Worm (Caenorhabditis elegans) whole organism, L4 larva: Measurements from ENCODE around the gene K02D10.2.

Source experiments
- D1046.2 ChIP-seq: fragments of 200-800 bp; sonication (Bioruptor generic); IDR thresholded peaks from 2 replicates; pipeline ENCODE4 v1.3.6; 2022; ENCODE audit warnings: missing genetic modification characterization, missing compliant biosample characterization
- F37D6.2 ChIP-seq: sonication (generic microtip); optimal IDR thresholded peaks from 2 replicates; lab custom pipeline; 2016; ENCODE audit warnings: mild to moderate bottlenecking, missing genetic modification characterization, missing compliant biosample characterization
- F49E8.2 ChIP-seq: sonication (generic microtip); optimal IDR thresholded peaks from 2 replicates; lab custom pipeline; 2016; ENCODE audit warnings: missing compliant biosample characterization, mild to moderate bottlenecking, missing genetic modification characterization, borderline replicate concordance
- Y48G9A.11 ChIP-seq: fragments of 200-800 bp; sonication (Bioruptor generic); IDR thresholded peaks from 2 replicates; pipeline ENCODE4 v1.3.6; 2022; ENCODE audit warnings: missing genetic modification reagents, missing genetic modification characterization, missing compliant biosample characterization
- Y75B8A.6 ChIP-seq: fragments of 200-800 bp; sonication (Bioruptor generic); IDR thresholded peaks from 2 replicates; pipeline ENCODE4 v1.3.6; 2022; ENCODE audit warnings: missing genetic modification reagents, missing genetic modification characterization, missing compliant biosample characterization
- ZK337.2 ChIP-seq: fragments of 200-800 bp; sonication (Bioruptor generic); IDR thresholded peaks from 2 replicates; pipeline ENCODE4 v1.3.6; 2022; ENCODE audit warnings: missing genetic modification reagents, missing genetic modification characterization, missing compliant biosample characterization
- ZK546.5 ChIP-seq, 2 experiments: sonication (generic microtip); optimal IDR thresholded peaks; 2 replicates each; lab custom pipeline; 2017; ENCODE audit warnings: missing biosample characterization in 2 of 2, missing genetic modification characterization in 2 of 2
- aha-1 ChIP-seq: fragments of 150-350 bp; peaks from one replicate; lab custom pipeline; 2014; ENCODE audit warnings: missing biosample characterization, missing genetic modification characterization
- ama-1 ChIP-seq: fragments of 150-350 bp; optimal IDR thresholded peaks from 2 replicates; lab custom pipeline; 2014; ENCODE audit warnings: inconsistent platforms, mixed read lengths
- arid-1 ChIP-seq: fragments of 200-800 bp; sonication (Bioruptor generic); conservative IDR thresholded peaks from 2 replicates; pipeline ENCODE4 v1.3.6; 2022; ENCODE audit warnings: missing genetic modification reagents, missing genetic modification characterization, missing compliant biosample characterization
- attf-4 ChIP-seq: sonication (generic microtip); optimal IDR thresholded peaks from 3 replicates; lab custom pipeline; 2017; ENCODE audit warnings: missing biosample characterization, missing genetic modification characterization
- ceh-32 ChIP-seq: sonication (generic microtip); optimal IDR thresholded peaks from 2 replicates; lab custom pipeline; 2016; ENCODE audit warnings: mild to moderate bottlenecking, missing genetic modification characterization, missing compliant biosample characterization; ENCODE audit not compliant: poor library complexity
- ceh-62 ChIP-seq: sonication (generic microtip); optimal IDR thresholded peaks from 2 replicates; lab custom pipeline; 2017; ENCODE audit warnings: missing biosample characterization, missing genetic modification characterization
- cey-2 ChIP-seq: sonication (generic microtip); optimal IDR thresholded peaks from 3 replicates; lab custom pipeline; 2017; ENCODE audit warnings: missing genetic modification characterization, mild to moderate bottlenecking, missing compliant biosample characterization, antibody characterized with exemption, borderline replicate concordance; ENCODE audit not compliant: insufficient read depth
- daf-12 ChIP-seq: fragments of 150-350 bp; optimal IDR thresholded peaks from 2 replicates; lab custom pipeline; 2014; ENCODE audit warnings: missing biosample characterization, missing genetic modification reagents, missing genetic modification characterization
- daf-19 ChIP-seq: fragments of 200-800 bp; sonication (Bioruptor generic); conservative IDR thresholded peaks from 2 replicates; pipeline ENCODE4 v1.3.6; 2022; ENCODE audit warnings: missing genetic modification characterization, missing compliant biosample characterization
- dmd-8 ChIP-seq: fragments of 200-800 bp; sonication (Bioruptor generic); IDR thresholded peaks from 2 replicates; pipeline ENCODE4 v1.3.6; 2022; ENCODE audit warnings: missing genetic modification characterization, missing compliant biosample characterization
- dmd-9 ChIP-seq: fragments of 200-800 bp; sonication (Bioruptor generic); IDR thresholded peaks from 2 replicates; pipeline ENCODE4 v1.3.6; 2022; ENCODE audit warnings: missing genetic modification reagents, missing genetic modification characterization, missing compliant biosample characterization
- duxl-1 ChIP-seq: sonication (generic microtip); optimal IDR thresholded peaks from 2 replicates; lab custom pipeline; 2016; ENCODE audit warnings: mild to moderate bottlenecking, missing genetic modification characterization, moderate library complexity, missing compliant biosample characterization; ENCODE audit not compliant: poor library complexity
- dve-1 ChIP-seq: sonication (generic microtip); optimal IDR thresholded peaks from 2 replicates; lab custom pipeline; 2017; ENCODE audit warnings: antibody characterized with exemption, mild to moderate bottlenecking, missing genetic modification characterization, missing compliant biosample characterization; ENCODE audit not compliant: insufficient read depth
- hlh-30 ChIP-seq: sonication (generic microtip); optimal IDR thresholded peaks from 2 replicates; lab custom pipeline; 2017; ENCODE audit warnings: antibody characterized with exemption, mild to moderate bottlenecking, missing genetic modification characterization, missing compliant biosample characterization; ENCODE audit not compliant: insufficient read depth
- hmg-1.1 ChIP-seq: fragments of 200-800 bp; sonication (Bioruptor generic); IDR thresholded peaks from 2 replicates; pipeline ENCODE4 v1.3.6; 2022; ENCODE audit warnings: missing genetic modification reagents, missing genetic modification characterization, missing compliant biosample characterization
- jun-1 ChIP-seq: fragments of 150-350 bp; optimal IDR thresholded peaks from 2 replicates; lab custom pipeline; 2014; ENCODE audit warnings: missing biosample characterization, missing genetic modification reagents, missing genetic modification characterization
- lin-1 ChIP-seq: fragments of 200-800 bp; sonication (Bioruptor generic); IDR thresholded peaks from 2 replicates; pipeline ENCODE4 v1.3.6; 2022; ENCODE audit warnings: missing genetic modification reagents, missing genetic modification characterization, missing compliant biosample characterization
- lin-29 ChIP-seq: fragments of 200-800 bp; sonication (Bioruptor generic); IDR thresholded peaks from 2 replicates; pipeline ENCODE4 v1.3.6; 2022; ENCODE audit warnings: missing genetic modification reagents, missing genetic modification characterization, missing compliant biosample characterization
- lin-38 ChIP-seq: fragments of 200-800 bp; sonication (Bioruptor generic); IDR thresholded peaks from 2 replicates; pipeline ENCODE4 v1.3.6; 2022; ENCODE audit warnings: missing genetic modification reagents, missing genetic modification characterization, missing compliant biosample characterization
- lsy-2 ChIP-seq, 2 experiments: fragments of 150-350 bp in 1 of 2; sonication (generic microtip) in 1 of 2; optimal IDR thresholded peaks; 2 replicates each; lab custom pipeline; 2014 to 2017; ENCODE audit warnings: missing biosample characterization in 2 of 2, missing genetic modification characterization in 2 of 2
- madf-5 ChIP-seq, 2 experiments: fragments of 200-800 bp; sonication (Bioruptor generic); IDR thresholded peaks; 2 replicates each; pipeline ENCODE4 v1.3.6; 2022; ENCODE audit warnings: missing compliant biosample characterization in 2 of 2, missing genetic modification characterization in 2 of 2
- mep-1 ChIP-seq: fragments of 150-350 bp; sonication (generic microtip); optimal IDR thresholded peaks from 3 replicates; lab custom pipeline; 2014; ENCODE audit warnings: missing biosample characterization, missing genetic modification characterization
- mes-2 ChIP-seq: sonication (generic microtip); optimal IDR thresholded peaks from 2 replicates; lab custom pipeline; 2016; ENCODE audit warnings: missing genotype, mild to moderate bottlenecking, missing genetic modification characterization, missing compliant biosample characterization; ENCODE audit not compliant: poor library complexity, severe bottlenecking
- mxl-2 ChIP-seq: fragments of 200-800 bp; sonication (Bioruptor generic); conservative IDR thresholded peaks from 2 replicates; pipeline ENCODE4 v1.3.6; 2022; ENCODE audit warnings: missing genetic modification reagents, missing genetic modification characterization, missing compliant biosample characterization
- mxl-3 ChIP-seq: fragments of 200-800 bp; sonication (Bioruptor generic); optimal IDR thresholded peaks from 2 replicates; lab custom pipeline; 2018; ENCODE audit warnings: mild to moderate bottlenecking, missing genetic modification characterization, missing compliant biosample characterization
- nhr-25 ChIP-seq: sonication (generic microtip); optimal IDR thresholded peaks from 2 replicates; lab custom pipeline; 2017; ENCODE audit warnings: missing genetic modification characterization, mild to moderate bottlenecking, missing compliant biosample characterization, antibody characterized with exemption, moderate library complexity, borderline replicate concordance; ENCODE audit not compliant: insufficient read depth
- nhr-41 ChIP-seq: fragments of 200-800 bp; sonication (Bioruptor generic); IDR thresholded peaks from 2 replicates; pipeline ENCODE4 v1.3.6; 2022; ENCODE audit warnings: missing genetic modification reagents, missing genetic modification characterization, missing compliant biosample characterization
- nhr-6 ChIP-seq: fragments of 150-350 bp; optimal IDR thresholded peaks from 2 replicates; lab custom pipeline; 2014; ENCODE audit warnings: missing biosample characterization, missing genetic modification characterization
- nhr-76 ChIP-seq: fragments of 150-350 bp; optimal IDR thresholded peaks from 2 replicates; lab custom pipeline; 2014; ENCODE audit warnings: missing biosample characterization, missing genetic modification characterization
- nhr-77 ChIP-seq: fragments of 150-350 bp; optimal IDR thresholded peaks from 2 replicates; lab custom pipeline; 2014; ENCODE audit warnings: missing biosample characterization, missing genetic modification characterization
- php-3 ChIP-seq: fragments of 200-800 bp; sonication (Bioruptor generic); IDR thresholded peaks from 2 replicates; pipeline ENCODE4 v1.3.6; 2022; ENCODE audit warnings: missing genetic modification reagents, missing genetic modification characterization, missing compliant biosample characterization
- pqm-1 ChIP-seq: sonication (generic microtip); optimal IDR thresholded peaks from 2 replicates; lab custom pipeline; 2017; ENCODE audit warnings: missing biosample characterization, missing genetic modification characterization
- saeg-2 ChIP-seq: fragments of 200-800 bp; sonication (Bioruptor generic); IDR thresholded peaks from 2 replicates; pipeline ENCODE4 v1.3.6; 2022; ENCODE audit warnings: missing genetic modification reagents, missing genetic modification characterization, missing compliant biosample characterization
- skn-1 ChIP-seq: fragments of 150-350 bp; optimal IDR thresholded peaks from 2 replicates; lab custom pipeline; 2014; ENCODE audit warnings: missing biosample characterization, missing genetic modification characterization
- snpc-1.2 ChIP-seq: fragments of 200-800 bp; sonication (Bioruptor generic); IDR thresholded peaks from 2 replicates; pipeline ENCODE4 v1.3.6; 2022; ENCODE audit warnings: missing genetic modification reagents, missing genetic modification characterization, missing compliant biosample characterization
- spr-1 ChIP-seq: sonication (generic microtip); optimal IDR thresholded peaks from 2 replicates; lab custom pipeline; 2016; ENCODE audit warnings: mild to moderate bottlenecking, missing genetic modification characterization, missing compliant biosample characterization
- spr-3 ChIP-seq: fragments of 200-800 bp; sonication (Bioruptor generic); optimal IDR thresholded peaks from 2 replicates; lab custom pipeline; 2018; ENCODE audit warnings: mild to moderate bottlenecking, missing genetic modification characterization, missing compliant biosample characterization
- tag-97 ChIP-seq: fragments of 200-800 bp; sonication (Bioruptor generic); IDR thresholded peaks from 2 replicates; pipeline ENCODE4 v1.3.6; 2022; ENCODE audit warnings: missing genetic modification characterization, missing compliant biosample characterization
- tra-1 ChIP-seq: fragments of 200-800 bp; sonication (Bioruptor generic); IDR thresholded peaks from 2 replicates; pipeline ENCODE4 v1.3.6; 2022; ENCODE audit warnings: missing genetic modification reagents, missing genetic modification characterization, missing compliant biosample characterization
- vab-7 ChIP-seq: fragments of 200-800 bp; sonication (Bioruptor generic); IDR thresholded peaks from 2 replicates; pipeline ENCODE4 v1.3.6; 2022; ENCODE audit warnings: missing genetic modification reagents, missing genetic modification characterization, missing compliant biosample characterization
- zag-1 ChIP-seq: fragments of 150-350 bp; optimal IDR thresholded peaks from 2 replicates; lab custom pipeline; 2014; ENCODE audit warnings: missing biosample characterization, missing genetic modification characterization
- zip-2 ChIP-seq: fragments of 150-350 bp; optimal IDR thresholded peaks from 2 replicates; lab custom pipeline; 2014; ENCODE audit warnings: missing biosample characterization, missing genetic modification characterization
- ztf-7 ChIP-seq: fragments of 150-350 bp; optimal IDR thresholded peaks from 2 replicates; lab custom pipeline; 2014; ENCODE audit warnings: missing biosample characterization, missing genetic modification characterization

K02D10.2 gene

ce11 chrIII:8784500-8784899 lies 13.4 kb upstream of the K02D10.2 start:
- TF ChIP-seq dmd-9 (GFP tag; lab: Robert Waterston, UW), result no peak
- no peak for TF ChIP-seq mxl-3 (GFP tag; lab: Kevin White, UChicago)
- no peak for TF ChIP-seq F37D6.2 (tag; lab: Kevin White, UChicago)
- TF ChIP-seq, all 104 proteins: peak for 0

- TF ChIP-seq zag-1 (tag; lab: Kevin White, UChicago) (no peak), php-3 (GFP tag; lab: Robert Waterston, UW) (peak; percentile 87), jun-1 (tag; lab: Kevin White, UChicago) (no peak), lsy-2 (tag; optimal IDR thresholded peaks at IDR 0.05; lab: Kevin White, UChicago) (peak in 1 of 2 experiments; percentile 47), ceh-32 (tag; lab: Kevin White, UChicago) (no peak), duxl-1 (no peak), spr-3 (GFP tag; lab: Kevin White, UChicago) (no peak), mep-1 (tag; lab: Kevin White, UChicago) (peak; percentile 46), ama-1 (no peak), ceh-62 (tag; lab: Kevin White, UChicago) (no peak), cey-2 (tag; lab: Kevin White, UChicago) (no peak), Y48G9A.11 (GFP tag; lab: Robert Waterston, UW) (no peak), F49E8.2 (tag; lab: Kevin White, UChicago) (no peak), mxl-2 (GFP tag; lab: Robert Waterston, UW) (no peak), mes-2 (tag; lab: Kevin White, UChicago) (no peak), ZK337.2 (GFP tag; lab: Robert Waterston, UW) (no peak), daf-12 (tag; lab: Kevin White, UChicago) (no peak), lin-38 (GFP tag; lab: Robert Waterston, UW) (no peak), spr-1 (tag; lab: Kevin White, UChicago) (no peak), daf-19 (no peak), saeg-2 (GFP tag; lab: Robert Waterston, UW) (no peak), nhr-76 (tag; lab: Kevin White, UChicago) (no peak), Y75B8A.6 (GFP tag; lab: Robert Waterston, UW) (no peak), aha-1 (tag; lab: Kevin White, UChicago) (no peak), madf-5 (GFP tag; IDR thresholded peaks at IDR 0.05; lab: Robert Waterston, UW) (no peak), attf-4 (no peak), vab-7 (GFP tag; lab: Robert Waterston, UW) (no peak), pqm-1 (peak; percentile 50), ztf-7 (no peak), snpc-1.2 (GFP tag; lab: Robert Waterston, UW) (no peak), skn-1 (tag; lab: Kevin White, UChicago) (no peak), dve-1 (peak; percentile 92), nhr-77 (peak; percentile 70), nhr-6 (no peak), nhr-41 (no peak), D1046.2 (no peak), lin-29 (GFP tag; lab: Robert Waterston, UW) (no peak), hmg-1.1 (no peak), ZK546.5 (tag; optimal IDR thresholded peaks at IDR 0.05; lab: Kevin White, UChicago) (no peak), nhr-25 (tag; lab: Kevin White, UChicago) (peak; percentile 7), arid-1 (GFP tag; lab: Robert Waterston, UW) (no peak), hlh-30 (tag; lab: Kevin White, UChicago) (peak; percentile 91), dmd-8 (GFP tag; lab: Robert Waterston, UW) (no peak), zip-2 (tag; lab: Kevin White, UChicago) (no peak), lin-1 (GFP tag; lab: Robert Waterston, UW) (no peak), tag-97 (no peak), tra-1 (GFP tag; lab: Robert Waterston, UW) (0 out of 2 replicates have a peak, but pooled peaks have one; percentile 52)
Measured at ce11 chrIII:8782744-8783143, 11.7 kb upstream of the K02D10.2 start.
